Worm (Caenorhabditis elegans): ENCODE data around the gene gcy-27.

The gcy-27 gene

DNA sequence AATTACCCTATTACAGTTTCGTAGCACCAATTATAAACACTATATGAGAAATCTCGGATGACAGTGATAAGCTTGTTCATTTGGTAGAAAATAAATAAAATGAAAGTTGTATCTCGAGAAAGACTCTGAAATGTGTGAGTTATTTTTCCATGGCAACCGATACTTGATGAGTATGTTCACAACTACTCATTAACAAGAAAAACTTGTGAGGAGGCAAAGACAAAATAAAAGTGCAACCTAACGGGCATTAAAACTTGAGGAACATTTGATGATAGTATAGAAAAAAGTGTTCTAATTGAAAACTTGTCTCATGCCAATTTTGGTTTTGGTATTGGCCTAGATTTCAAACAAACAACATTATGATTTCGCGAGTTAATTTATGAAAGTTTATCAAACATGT is at the start of gene gcy-27:
Gene gcy-27, minus strand, starts transcription at position 101 of the 400 bp plus-strand sequence.
- TF ChIP-seq gmeb-1 (tag; optimal IDR thresholded peaks at IDR 0.05), result no peak
- no peak for TF ChIP-seq nhr-23 (tag; optimal IDR thresholded peaks at IDR 0.05)
- no peak for TF ChIP-seq ztf-1 (GFP tag; conservative IDR thresholded peaks at IDR 0.05)
- TF ChIP-seq ztf-11 (tag; optimal IDR thresholded peaks at IDR 0.05), result no peak
- TF ChIP-seq sma-9 (GFP tag; optimal IDR thresholded peaks at IDR 0.05), result no peak
- no peak for TF ChIP-seq sma-9 (tag; optimal IDR thresholded peaks at IDR 0.05)
- no peak for TF ChIP-seq nhr-129 (tag; optimal IDR thresholded peaks at IDR 0.05)
- TF ChIP-seq unc-39 (tag; optimal IDR thresholded peaks at IDR 0.05), result no peak
- no peak for TF ChIP-seq F13H6.1 (tag; optimal IDR thresholded peaks at IDR 0.05)

DNA sequence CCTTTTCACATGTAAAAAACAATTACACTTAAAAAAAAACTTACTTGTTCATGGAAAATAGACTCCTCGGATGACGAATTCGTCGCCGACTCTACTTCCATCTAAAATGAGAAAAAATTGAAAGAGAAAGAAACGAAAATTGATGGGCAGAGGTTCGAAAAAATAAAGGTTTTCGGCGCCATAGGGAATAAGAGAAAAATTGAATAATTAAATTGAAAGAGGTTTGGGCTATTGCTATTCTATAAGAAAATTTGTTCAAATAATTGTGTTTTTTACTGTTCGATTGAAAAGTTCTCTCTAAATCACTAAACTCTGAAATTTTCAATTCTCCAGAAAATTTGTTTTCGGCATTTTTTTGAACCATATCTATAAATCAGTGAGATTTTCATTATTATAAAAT is 46.8 kb upstream of the gcy-27 start, which contains the start of gene rabr-2:
Gene rabr-2, minus strand, starts transcription at position 101 of the 400 bp plus-strand sequence.
- TF ChIP-seq lin-13 (GFP tag; optimal IDR thresholded peaks at IDR 0.05) (no peak), ztf-4 (tag; optimal IDR thresholded peaks at IDR 0.05) (no peak), elt-3 (tag; optimal IDR thresholded peaks at IDR 0.05) (no peak), nhr-21 (tag; optimal IDR thresholded peaks at IDR 0.05) (no peak), nhr-12 (tag; optimal IDR thresholded peaks at IDR 0.05) (no peak), R02D3.7 (tag; optimal IDR thresholded peaks at IDR 0.05) (no peak), sma-3 (GFP tag; optimal IDR thresholded peaks at IDR 0.05) (no peak), ztf-11 (tag; optimal IDR thresholded peaks at IDR 0.05) (no peak), elt-1 (tag; optimal IDR thresholded peaks at IDR 0.05) (no peak)

DNA sequence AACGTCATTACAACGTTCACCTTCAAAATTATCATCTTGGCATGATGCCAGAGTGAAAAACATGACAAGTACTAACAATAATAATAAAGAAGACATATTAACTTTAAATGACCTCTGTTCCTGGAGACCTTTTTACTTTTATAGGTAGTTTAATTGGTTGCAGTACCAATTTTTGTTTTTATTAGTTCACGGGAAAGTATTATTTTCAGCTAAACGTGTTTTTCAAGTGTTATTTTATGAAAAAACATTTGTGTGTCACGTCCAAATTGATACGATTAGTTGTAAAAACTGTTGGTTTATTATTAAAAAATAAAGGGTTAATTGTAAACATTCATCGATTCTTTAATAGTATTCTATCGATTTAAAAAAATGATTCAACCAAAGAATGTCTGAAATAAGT is 39.3 kb upstream of the gcy-27 start, which contains the start of gene grl-24:
Gene grl-24, minus strand, starts transcription at position 101 of the 400 bp plus-strand sequence.
- TF ChIP-seq ZK546.5 (tag; optimal IDR thresholded peaks at IDR 0.05), result no peak
- TF ChIP-seq nhr-12 (tag; optimal IDR thresholded peaks at IDR 0.05), result no peak
- no peak for TF ChIP-seq ztf-11 (tag; optimal IDR thresholded peaks at IDR 0.05)
- no peak for TF ChIP-seq sem-4 (tag; optimal IDR thresholded peaks at IDR 0.05)

DNA sequence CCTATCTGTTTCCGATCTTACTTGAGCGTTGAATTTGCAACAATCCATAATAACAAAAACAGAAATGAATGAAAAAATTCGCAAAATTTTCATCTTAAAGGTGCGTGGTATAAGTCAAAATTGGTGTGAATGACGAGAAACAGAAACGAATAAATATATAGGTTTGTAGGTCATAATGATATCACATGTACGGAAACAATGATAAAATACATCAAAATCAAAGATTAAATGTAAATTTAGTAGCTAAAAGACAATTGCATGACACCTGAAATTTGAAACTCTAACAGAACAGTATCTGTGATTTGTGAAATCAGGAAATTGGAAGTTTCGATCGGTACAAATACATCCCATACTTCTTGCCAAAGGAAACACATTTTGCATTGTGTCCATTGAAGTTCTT is 38.8 kb upstream of the gcy-27 start, which contains the start of gene F11E6.9:
Gene F11E6.9, minus strand, starts transcription at position 101 of the 400 bp plus-strand sequence.
- TF ChIP-seq blmp-1 (tag; optimal IDR thresholded peaks at IDR 0.05; ENCODE audit: insufficient read depth) (no peak), nhr-25 (tag; optimal IDR thresholded peaks at IDR 0.05) (no peak), nhr-237 (tag; optimal IDR thresholded peaks at IDR 0.05) (no peak), ama-1 (optimal IDR thresholded peaks at IDR 0.05) (no peak), peb-1 (tag; optimal IDR thresholded peaks at IDR 0.05) (no peak)

DNA sequence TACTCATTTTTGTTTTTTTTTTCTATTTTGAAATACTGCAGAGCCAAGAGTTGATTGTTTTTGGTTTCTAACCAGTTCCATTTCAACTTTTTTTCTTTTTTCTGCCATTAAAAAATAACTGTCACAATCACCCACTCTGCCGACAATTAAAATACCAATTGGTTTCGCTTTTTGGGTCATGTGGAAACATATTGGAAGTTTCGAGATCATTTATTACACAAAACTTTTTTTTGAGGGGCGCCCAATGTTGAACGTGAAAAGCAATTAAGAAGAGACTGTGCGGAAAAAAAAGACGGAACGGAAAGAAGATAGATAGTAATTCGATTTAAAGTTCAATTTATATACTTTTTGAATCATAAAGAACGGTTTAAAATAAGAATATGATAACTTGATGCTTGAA is 37.6 kb upstream of the gcy-27 start:
- TF ChIP-seq lin-39 (tag; optimal IDR thresholded peaks at IDR 0.05), result no peak
- no peak for TF ChIP-seq F13H6.1 (tag; optimal IDR thresholded peaks at IDR 0.05)
- peak; percentile 64 for TF ChIP-seq blmp-1 (tag; optimal IDR thresholded peaks at IDR 0.05; ENCODE audit: insufficient read depth)
- no peak for TF ChIP-seq snpc-4 (tag; optimal IDR thresholded peaks at IDR 0.05)
- peak; percentile 78 for TF ChIP-seq nhr-25 (tag; optimal IDR thresholded peaks at IDR 0.05)
- TF ChIP-seq crh-2 (tag; optimal IDR thresholded peaks at IDR 0.05), result peak; percentile 4
- no peak for TF ChIP-seq skn-1 (tag; optimal IDR thresholded peaks at IDR 0.05)
- no peak for TF ChIP-seq nhr-129 (tag; optimal IDR thresholded peaks at IDR 0.05)
- no peak for TF ChIP-seq nhr-237 (tag; optimal IDR thresholded peaks at IDR 0.05)
- TF ChIP-seq sma-3 (GFP tag; optimal IDR thresholded peaks at IDR 0.05), result no peak
- TF ChIP-seq fos-1 (tag; optimal IDR thresholded peaks at IDR 0.05), result no peak
- no peak for TF ChIP-seq ZK546.5 (tag; optimal IDR thresholded peaks at IDR 0.05)
- no peak for TF ChIP-seq zag-1 (tag; optimal IDR thresholded peaks at IDR 0.05)
- TF ChIP-seq gmeb-1 (tag; optimal IDR thresholded peaks at IDR 0.05), result no peak

DNA sequence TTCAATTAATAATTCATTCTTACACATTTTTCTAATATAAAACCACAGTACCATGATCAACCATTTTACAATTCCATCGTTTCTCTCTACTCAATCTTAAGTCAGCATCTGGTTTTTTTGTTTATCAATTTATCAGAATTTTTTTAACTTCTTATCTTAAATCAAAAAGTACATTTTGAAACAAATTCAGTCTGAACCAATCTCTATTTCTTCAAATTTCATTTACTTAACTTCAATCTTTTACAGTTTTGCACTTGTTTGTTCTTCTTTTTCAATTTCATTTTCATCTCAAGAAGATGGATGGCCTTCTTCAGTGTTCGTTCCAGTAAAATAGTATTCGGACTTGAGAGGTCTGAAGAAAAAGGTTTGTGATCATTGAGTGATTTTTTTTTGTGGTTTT is 36.6 kb upstream of the gcy-27 start, which contains the start of gene gba-3:
Gene gba-3, plus strand, starts transcription at position 301 of the 400 bp plus-strand sequence.
- TF ChIP-seq aly-2 (tag; optimal IDR thresholded peaks at IDR 0.05) (no peak), nhr-25 (tag; optimal IDR thresholded peaks at IDR 0.05) (peak; percentile 47), blmp-1 (tag; optimal IDR thresholded peaks at IDR 0.05; ENCODE audit: insufficient read depth) (peak; percentile 18), zag-1 (tag; optimal IDR thresholded peaks at IDR 0.05) (no peak), sma-9 (GFP tag; optimal IDR thresholded peaks at IDR 0.05) (peak; percentile 8), sma-9 (tag; optimal IDR thresholded peaks at IDR 0.05) (no peak), sma-3 (GFP tag; optimal IDR thresholded peaks at IDR 0.05) (no peak), peb-1 (tag; optimal IDR thresholded peaks at IDR 0.05) (no peak), ztf-4 (tag; optimal IDR thresholded peaks at IDR 0.05) (no peak), unc-62 (GFP tag; optimal IDR thresholded peaks at IDR 0.05) (no peak), crh-2 (tag; optimal IDR thresholded peaks at IDR 0.05) (no peak)

Measured in whole organism, L2 larva.